Fruit fly (Drosophila melanogaster) S2 (cell line): Measurements from ENCODE around the gene CG15625.

Experiments used
- CG8478 ChIP-seq: fragments of >200 bp; optimal IDR thresholded peaks from 2 replicates; lab custom pipeline; 2018
- CTCF ChIP-seq, 2 experiments: fragments of >200 bp; optimal IDR thresholded peaks; 2 replicates each; lab custom pipeline; 2018

DNA sequence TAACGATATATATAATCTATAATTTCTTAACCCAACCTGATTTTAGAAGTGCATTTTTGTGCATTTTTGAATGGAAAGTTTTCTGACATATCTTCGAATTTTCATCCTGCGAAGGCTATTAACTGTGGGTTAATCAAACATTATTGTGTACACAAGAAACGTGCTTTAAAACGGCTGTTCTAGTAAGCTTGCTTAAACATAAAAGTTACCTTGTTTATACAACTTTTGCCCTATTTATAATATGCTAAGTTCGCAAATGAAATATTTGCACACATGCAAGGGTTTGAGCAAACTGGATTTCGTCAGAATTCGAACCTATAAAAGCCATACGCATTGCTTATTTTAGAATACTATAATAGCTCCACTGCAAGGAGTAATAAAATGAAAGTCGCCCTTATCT lies 47.3 kb downstream of the CG15625 start, which contains the start of gene Sgs1:
- TF ChIP-seq CG8478 (lab: Kevin White, UChicago) (no peak), CTCF (optimal IDR thresholded peaks at IDR 0.05; lab: Kevin White, UChicago) (no peak)
